Worm (Caenorhabditis elegans): ENCODE results near the gene clc-8.

Gene clc-8

ce11 chrIV:14377267-14377814, 16.6 kb upstream of the clc-8 start:
- TF ChIP-seq ama-1 (optimal IDR thresholded peaks at IDR 0.05) (no peak), tra-4 (tag; optimal IDR thresholded peaks at IDR 0.05) (no peak), tbx-11 (GFP tag; IDR thresholded peaks at IDR 0.05) (no peak)

- no peak for TF ChIP-seq B0310.2 (tag; optimal IDR thresholded peaks at IDR 0.05)
Observed at ce11 chrIV:14377850-14378249, 16.1 kb upstream of the clc-8 start.

ce11 chrIV:14379191-14379590, 14.7 kb upstream of the clc-8 start:
- no peak for TF ChIP-seq B0310.2 (tag; optimal IDR thresholded peaks at IDR 0.05)
- TF ChIP-seq ama-1 (optimal IDR thresholded peaks at IDR 0.05) = no peak
- no peak for TF ChIP-seq pes-1 (GFP tag; IDR thresholded peaks at IDR 0.05)
- TF ChIP-seq tbx-37 (GFP tag; conservative IDR thresholded peaks at IDR 0.05) = no peak
- no peak for TF ChIP-seq aly-1 (tag; optimal IDR thresholded peaks at IDR 0.05)
- TF ChIP-seq scrt-1 (GFP tag; IDR thresholded peaks at IDR 0.05) = no peak
- TF ChIP-seq ceh-13 (GFP tag; optimal IDR thresholded peaks at IDR 0.05) = no peak
- no peak for TF ChIP-seq flt-1 (GFP tag; IDR thresholded peaks at IDR 0.05)
- TF ChIP-seq ets-7 (tag; optimal IDR thresholded peaks at IDR 0.05) = no peak
- no peak for TF ChIP-seq ceh-36 (tag; optimal IDR thresholded peaks at IDR 0.05)
- no peak for TF ChIP-seq hmbx-1 (tag; optimal IDR thresholded peaks at IDR 0.05)
- no peak for TF ChIP-seq hmg-4 (GFP tag; optimal IDR thresholded peaks at IDR 0.05)
- no peak for TF ChIP-seq F13C5.2 (tag; optimal IDR thresholded peaks at IDR 0.05)
- no peak for TF ChIP-seq tbx-11 (GFP tag; IDR thresholded peaks at IDR 0.05)

DNA sequence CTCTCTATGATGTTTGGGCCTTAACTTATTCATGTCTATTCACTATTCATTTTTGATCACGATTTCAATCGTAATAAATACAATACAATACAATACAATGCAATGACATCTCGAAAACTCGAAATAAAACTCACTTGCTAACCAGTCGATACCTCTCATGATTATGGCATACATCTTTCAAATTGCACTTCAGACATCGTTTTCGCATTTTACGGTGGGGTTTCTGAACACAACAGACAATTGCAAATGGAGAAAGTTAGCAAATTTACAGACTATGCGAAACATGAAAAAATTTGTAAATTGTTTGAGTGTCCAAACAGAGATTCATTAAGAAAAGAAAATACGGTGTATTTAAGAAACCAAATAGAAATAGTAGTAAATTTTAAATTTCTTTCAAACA, 10.5 kb upstream of the clc-8 start, which contains the start of gene paqr-3:
TSS of gene paqr-3 (minus strand) at position 210 of the 400 bp plus-strand sequence.
- TF ChIP-seq tbx-11 (GFP tag; IDR thresholded peaks at IDR 0.05) = no peak
- TF ChIP-seq F13C5.2 (tag; optimal IDR thresholded peaks at IDR 0.05) = no peak
- no peak for TF ChIP-seq ceh-36 (tag; optimal IDR thresholded peaks at IDR 0.05)
- no peak for TF ChIP-seq hmg-4 (GFP tag; optimal IDR thresholded peaks at IDR 0.05)
- no peak for TF ChIP-seq ceh-13 (GFP tag; optimal IDR thresholded peaks at IDR 0.05)
- no peak for TF ChIP-seq ets-7 (tag; optimal IDR thresholded peaks at IDR 0.05)
- TF ChIP-seq B0310.2 (tag; optimal IDR thresholded peaks at IDR 0.05) = no peak
- no peak for TF ChIP-seq aly-1 (tag; optimal IDR thresholded peaks at IDR 0.05)
- no peak for TF ChIP-seq hmbx-1 (tag; optimal IDR thresholded peaks at IDR 0.05)
- no peak for TF ChIP-seq sea-1 (GFP tag; conservative IDR thresholded peaks at IDR 0.05)

- no peak for TF ChIP-seq pes-1 (GFP tag; IDR thresholded peaks at IDR 0.05)
- TF ChIP-seq hnd-1 (tag; optimal IDR thresholded peaks at IDR 0.05) = no peak
- TF ChIP-seq scrt-1 (GFP tag; IDR thresholded peaks at IDR 0.05) = no peak
- no peak for TF ChIP-seq B0310.2 (tag; optimal IDR thresholded peaks at IDR 0.05)
Observed at ce11 chrIV:14384194-14384593, 9.7 kb upstream of the clc-8 start.

DNA sequence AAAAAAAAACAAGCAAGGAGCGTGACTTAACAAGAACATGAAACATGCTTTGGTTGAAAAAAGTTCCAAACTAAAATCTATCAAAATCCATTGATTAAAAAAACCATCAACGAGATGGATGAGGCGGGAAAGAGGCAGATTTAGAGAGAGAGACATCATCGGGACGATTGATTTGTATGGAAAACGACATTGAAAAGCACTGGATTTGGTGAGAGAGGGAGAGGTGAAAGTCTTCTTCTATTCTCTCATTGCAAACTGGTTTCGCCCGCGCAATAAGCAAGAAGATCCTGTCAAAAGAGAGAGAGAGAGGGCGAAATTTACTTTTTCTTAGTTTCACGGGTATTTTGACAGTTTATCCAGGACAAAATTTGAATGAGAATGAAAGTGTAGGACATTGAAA, 8.8 kb upstream of the clc-8 start:
- TF ChIP-seq aly-1 (tag; optimal IDR thresholded peaks at IDR 0.05) (no peak), flt-1 (GFP tag; IDR thresholded peaks at IDR 0.05) (no peak), scrt-1 (GFP tag; IDR thresholded peaks at IDR 0.05) (no peak), pes-1 (GFP tag; IDR thresholded peaks at IDR 0.05) (no peak), tbx-37 (GFP tag; conservative IDR thresholded peaks at IDR 0.05) (no peak), sea-1 (GFP tag; conservative IDR thresholded peaks at IDR 0.05) (no peak), tbx-11 (GFP tag; IDR thresholded peaks at IDR 0.05) (no peak), F13C5.2 (tag; optimal IDR thresholded peaks at IDR 0.05) (no peak), hmbx-1 (tag; optimal IDR thresholded peaks at IDR 0.05) (no peak), ceh-13 (GFP tag; optimal IDR thresholded peaks at IDR 0.05) (no peak), B0310.2 (tag; optimal IDR thresholded peaks at IDR 0.05) (no peak), hnd-1 (tag; optimal IDR thresholded peaks at IDR 0.05) (no peak)

DNA sequence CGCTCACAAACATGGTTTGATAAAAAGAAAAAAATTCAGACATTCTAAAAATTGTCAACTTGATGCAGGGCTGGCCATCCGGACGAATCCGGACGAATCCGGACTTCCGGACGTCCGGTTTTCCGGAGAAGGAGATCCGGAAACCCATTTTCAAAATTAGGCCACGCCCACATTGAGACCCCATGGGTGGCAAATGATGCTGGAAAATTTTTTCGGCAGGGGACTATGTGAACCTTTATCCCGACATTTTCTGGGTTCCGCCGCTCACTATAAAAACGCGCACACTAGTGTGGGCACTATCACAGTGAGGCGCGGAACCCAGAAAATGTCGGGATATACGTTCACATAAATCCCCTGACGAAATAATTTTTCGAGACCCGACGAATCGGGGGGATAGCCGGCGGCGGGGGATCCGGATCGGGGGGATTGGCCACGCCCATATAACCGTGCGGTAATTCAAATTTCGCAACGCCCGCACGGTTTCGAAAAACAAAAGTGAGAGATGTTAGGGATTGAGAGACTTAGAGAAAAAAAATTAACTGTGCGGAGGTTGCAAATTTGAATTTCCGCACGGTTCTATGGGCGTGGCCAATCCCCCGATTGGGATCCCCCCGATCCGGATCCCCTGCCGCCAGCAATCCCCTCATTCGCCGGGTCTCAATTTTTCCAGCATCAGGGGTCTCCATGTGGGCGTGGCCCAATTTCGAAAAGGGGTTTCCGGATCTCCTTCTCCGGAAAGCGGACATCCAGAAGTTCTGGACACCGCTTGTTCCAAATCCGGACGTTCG, 6.0 kb upstream of the clc-8 start:
- TF ChIP-seq sea-1 (GFP tag; conservative IDR thresholded peaks at IDR 0.05) (no peak), aly-1 (tag; optimal IDR thresholded peaks at IDR 0.05) (no peak), tra-4 (tag; optimal IDR thresholded peaks at IDR 0.05) (no peak), tbx-37 (GFP tag; conservative IDR thresholded peaks at IDR 0.05) (no peak), ets-7 (tag; optimal IDR thresholded peaks at IDR 0.05) (no peak), hnd-1 (tag; optimal IDR thresholded peaks at IDR 0.05) (no peak), flt-1 (GFP tag; IDR thresholded peaks at IDR 0.05) (no peak), ceh-36 (tag; optimal IDR thresholded peaks at IDR 0.05) (no peak), tbx-11 (GFP tag; IDR thresholded peaks at IDR 0.05) (no peak)

DNA sequence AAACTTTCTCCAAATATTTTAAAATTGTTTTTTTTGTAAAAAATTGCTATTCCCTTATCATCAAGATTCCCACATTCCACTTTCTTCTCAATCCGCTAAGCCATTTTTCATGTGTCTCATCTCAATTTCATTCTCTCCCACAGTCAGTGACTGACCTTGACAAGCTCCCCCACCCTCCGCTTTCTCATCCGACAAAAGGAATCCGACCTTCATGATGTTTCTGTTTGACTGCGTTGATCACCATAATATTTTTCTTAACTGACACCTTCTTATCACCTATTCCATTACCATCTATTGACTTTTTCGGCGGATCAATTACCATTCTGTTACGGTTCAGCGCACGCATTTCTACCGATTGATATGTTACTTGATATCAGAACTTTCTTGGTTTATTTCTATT, 4.9 kb upstream of the clc-8 start:
- TF ChIP-seq sea-1 (GFP tag; conservative IDR thresholded peaks at IDR 0.05) (no peak), ceh-36 (tag; optimal IDR thresholded peaks at IDR 0.05) (no peak), pes-1 (GFP tag; IDR thresholded peaks at IDR 0.05) (no peak), flt-1 (GFP tag; IDR thresholded peaks at IDR 0.05) (no peak), aly-1 (tag; optimal IDR thresholded peaks at IDR 0.05) (no peak), ceh-13 (GFP tag; optimal IDR thresholded peaks at IDR 0.05) (no peak)

Measured in whole organism, early embryonic.